Fruit fly (Drosophila melanogaster): Measurements from ENCODE around the gene spdi.
A peak's percentile ranks its signal among the peaks of the same experiment; 100 is the strongest.

The spdi gene

dm6 chrX:620102-620430 lies at the start of gene spdi:
Gene spdi (minus strand): TSS chrX:620195.
- peak; percentile 40 for TF ChIP-seq bbx (GFP tag; IDR thresholded peaks at IDR 0.05; ENCODE audit: partially characterized antibody)
- peak; percentile 28 for TF ChIP-seq Sry-β (GFP tag; optimal IDR thresholded peaks at IDR 0.05)
- no peak for TF ChIP-seq schlank (tag; optimal IDR thresholded peaks at IDR 0.05)
- TF ChIP-seq row (GFP tag; IDR thresholded peaks at IDR 0.05): peak; percentile 59; the same call in 2 of the 3 replicates
- TF ChIP-seq CG4360 (GFP tag; IDR thresholded peaks at IDR 0.05): peak; percentile 90
- no peak for TF ChIP-seq gem (tag; optimal IDR thresholded peaks at IDR 0.05)
- peak; percentile 74; the same call in 1 of the 4 replicates for TF ChIP-seq chinmo (GFP tag; IDR thresholded peaks at IDR 0.05; ENCODE audit: partially characterized antibody)
- peak; percentile 12 for TF ChIP-seq CG30020 (tag; optimal IDR thresholded peaks at IDR 0.05)
- no peak for TF ChIP-seq CG1233 (GFP tag; optimal IDR thresholded peaks at IDR 0.05)
- peak; percentile 5 for TF ChIP-seq CG11504 (tag; optimal IDR thresholded peaks at IDR 0.05)
- TF ChIP-seq Sry-δ (GFP tag; optimal IDR thresholded peaks at IDR 0.05): peak; percentile 89
- 0 out of 3 replicates have a peak, but pooled peaks have one; percentile 35 for TF ChIP-seq zen2 (GFP tag; IDR thresholded peaks at IDR 0.05; ENCODE audit: partially characterized antibody)
- TF ChIP-seq CG15514 (GFP tag; optimal IDR thresholded peaks at IDR 0.05): peak; percentile 61
- TF ChIP-seq exex (tag; optimal IDR thresholded peaks at IDR 0.05): peak; percentile 20
- peak; percentile 50; the same call in 1 of the 3 replicates for TF ChIP-seq CG6791 (GFP tag; IDR thresholded peaks at IDR 0.05; ENCODE audit: partially characterized antibody)
- TF ChIP-seq CTCF (GFP tag; optimal IDR thresholded peaks at IDR 0.05): peak; percentile 8
- TF ChIP-seq stwl (tag; optimal IDR thresholded peaks at IDR 0.05): peak; percentile 81
- peak; percentile 28; the same call in 1 of the 3 replicates for TF ChIP-seq ci (GFP tag; IDR thresholded peaks at IDR 0.05)
- peak; percentile 46 for TF ChIP-seq CG17186 (GFP tag; optimal IDR thresholded peaks at IDR 0.05)
- TF ChIP-seq gfzf (GFP tag; optimal IDR thresholded peaks at IDR 0.05): peak; percentile 86
- peak; percentile 79 for TF ChIP-seq CG9797 (GFP tag; optimal IDR thresholded peaks at IDR 0.05)
- peak; percentile 28 for TF ChIP-seq CG34376 (GFP tag; optimal IDR thresholded peaks at IDR 0.05)
- peak; percentile 37 for TF ChIP-seq trem (tag; optimal IDR thresholded peaks at IDR 0.05)
- peak; percentile 71 for TF ChIP-seq CG8924 (tag; optimal IDR thresholded peaks at IDR 0.05)
- no peak for TF ChIP-seq CG16863 (GFP tag; optimal IDR thresholded peaks at IDR 0.05)
- peak; percentile 42; the same call in 2 of the 4 replicates for TF ChIP-seq Dll (GFP tag; IDR thresholded peaks at IDR 0.05; ENCODE audit: partially characterized antibody)
- TF ChIP-seq Lim3 (GFP tag; IDR thresholded peaks at IDR 0.05): no peak
- TF ChIP-seq CG17912 (GFP tag; optimal IDR thresholded peaks at IDR 0.05): peak; percentile 26
- peak; percentile 91 for TF ChIP-seq Adf1 (GFP tag; IDR thresholded peaks at IDR 0.05)
- TF ChIP-seq BEAF-32 (GFP tag; optimal IDR thresholded peaks at IDR 0.05): peak; percentile 48
- TF ChIP-seq CG1792 (GFP tag; optimal IDR thresholded peaks at IDR 0.05): no peak
- TF ChIP-seq MBD-R2 (GFP tag; IDR thresholded peaks at IDR 0.05): peak; percentile 54
- no peak for TF ChIP-seq Vsx1 (GFP tag; optimal IDR thresholded peaks at IDR 0.05)
- TF ChIP-seq Myb (GFP tag; optimal IDR thresholded peaks at IDR 0.05): peak; percentile 58
- TF ChIP-seq grau (tag; optimal IDR thresholded peaks at IDR 0.05): peak; percentile 4
- TF ChIP-seq MESR4 (GFP tag; optimal IDR thresholded peaks at IDR 0.05): peak; percentile 51
- TF ChIP-seq Deaf1 (tag; optimal IDR thresholded peaks at IDR 0.05): peak; percentile 50
- TF ChIP-seq ab (GFP tag; optimal IDR thresholded peaks at IDR 0.05): no peak
- TF ChIP-seq Aef1 (GFP tag; IDR thresholded peaks at IDR 0.05): peak; percentile 65
- peak; percentile 9 for TF ChIP-seq CG12299 (tag; optimal IDR thresholded peaks at IDR 0.05)
- TF ChIP-seq Side (GFP tag; optimal IDR thresholded peaks at IDR 0.05): no peak
- 0 out of 2 replicates have a peak, but pooled peaks have one; percentile 41 for TF ChIP-seq nerfin-2 (GFP tag; IDR thresholded peaks at IDR 0.05; ENCODE audit: partially characterized antibody)
- peak; percentile 29 for TF ChIP-seq CG10267 (tag; optimal IDR thresholded peaks at IDR 0.05)
- peak; percentile 76 for TF ChIP-seq CG17829 (tag; optimal IDR thresholded peaks at IDR 0.05)
- TF ChIP-seq Nf-YC (tag; optimal IDR thresholded peaks at IDR 0.05): peak; percentile 66
- 0 out of 2 replicates have a peak, but pooled peaks have one; percentile 36 for TF ChIP-seq unc-4 (GFP tag; IDR thresholded peaks at IDR 0.05; ENCODE audit: partially characterized antibody)
- peak; percentile 68 for TF ChIP-seq Dref (GFP tag; IDR thresholded peaks at IDR 0.05)
- peak; percentile 61 for TF ChIP-seq Dp (GFP tag; optimal IDR thresholded peaks at IDR 0.05)
- TF ChIP-seq CG14710 (tag; optimal IDR thresholded peaks at IDR 0.05): peak; percentile 18
- TF ChIP-seq sd (tag; optimal IDR thresholded peaks at IDR 0.05): peak; percentile 58
